Worm (Caenorhabditis elegans) whole organism, L4 larva: ENCODE results near the gene F08G12.11.

Experiments used
- T20F7.1 ChIP-seq: fragments of 200-800 bp; sonication (Bioruptor generic); optimal IDR thresholded peaks from 2 replicates; lab custom pipeline; 2018; ENCODE audit warnings: mild to moderate bottlenecking, missing genetic modification characterization, missing compliant biosample characterization
- ZK546.5 ChIP-seq, 2 experiments: sonication (generic microtip); optimal IDR thresholded peaks; 2 replicates each; lab custom pipeline; 2017; ENCODE audit warnings: missing biosample characterization in 2 of 2, missing genetic modification characterization in 2 of 2
- ama-1 ChIP-seq: fragments of 150-350 bp; optimal IDR thresholded peaks from 2 replicates; lab custom pipeline; 2014; ENCODE audit warnings: inconsistent platforms, mixed read lengths
- daf-12 ChIP-seq: fragments of 150-350 bp; optimal IDR thresholded peaks from 2 replicates; lab custom pipeline; 2014; ENCODE audit warnings: missing biosample characterization, missing genetic modification reagents, missing genetic modification characterization
- dpl-1 ChIP-seq: fragments of 150-350 bp; optimal IDR thresholded peaks from 2 replicates; lab custom pipeline; 2014; ENCODE audit warnings: missing biosample characterization, missing genetic modification reagents, missing genetic modification characterization
- dve-1 ChIP-seq: sonication (generic microtip); optimal IDR thresholded peaks from 2 replicates; lab custom pipeline; 2017; ENCODE audit warnings: antibody characterized with exemption, mild to moderate bottlenecking, missing genetic modification characterization, missing compliant biosample characterization; ENCODE audit not compliant: insufficient read depth
- nhr-111 ChIP-seq: fragments of 200-800 bp; sonication (Bioruptor generic); optimal IDR thresholded peaks from 2 replicates; lab custom pipeline; 2018; ENCODE audit warnings: mild to moderate bottlenecking, missing genetic modification characterization, missing compliant biosample characterization
- nhr-48 ChIP-seq: sonication (generic microtip); optimal IDR thresholded peaks from 2 replicates; lab custom pipeline; 2016; ENCODE audit warnings: mild to moderate bottlenecking, missing genetic modification characterization, missing compliant biosample characterization
- sdz-12 ChIP-seq: fragments of 200-800 bp; sonication (Bioruptor generic); optimal IDR thresholded peaks from 2 replicates; lab custom pipeline; 2018; ENCODE audit warnings: mild to moderate bottlenecking, missing genetic modification characterization, missing compliant biosample characterization
- unc-39 ChIP-seq: sonication (generic microtip); optimal IDR thresholded peaks from 2 replicates; lab custom pipeline; 2017; ENCODE audit warnings: missing biosample characterization, missing genetic modification characterization

- no peak for TF ChIP-seq ZK546.5 (tag; optimal IDR thresholded peaks at IDR 0.05; lab: Kevin White, UChicago)
- TF ChIP-seq sdz-12 = no peak
- no peak for TF ChIP-seq ama-1 (lab: Kevin White, UChicago)
- no peak for TF ChIP-seq unc-39 (tag; lab: Kevin White, UChicago)
- TF ChIP-seq nhr-48 = no peak
- no peak for TF ChIP-seq dpl-1
- TF ChIP-seq T20F7.1 (GFP tag; lab: Kevin White, UChicago) = no peak
- no peak for TF ChIP-seq daf-12 (tag; lab: Kevin White, UChicago)
- no peak for TF ChIP-seq dve-1 (tag; lab: Kevin White, UChicago)
- TF ChIP-seq nhr-111 (GFP tag; lab: Kevin White, UChicago) = no peak
Measured at ce11 chrX:11307056-11307455, 8.3 kb downstream of the F08G12.11 start, which contains the start of gene vhl-1.
